Worm (Caenorhabditis elegans) whole organism, young adult: ENCODE data around the gene T03G11.10.

Experiments used
- B0336.3 ChIP-seq: fragments of 200-800 bp; sonication (Bioruptor generic); IDR thresholded peaks from 2 replicates; pipeline ENCODE4 v1.3.6; 2022; ENCODE audit warnings: missing genetic modification characterization, missing compliant biosample characterization
- F39B2.1 ChIP-seq: fragments of 200-800 bp; sonication (Bioruptor generic); IDR thresholded peaks from 2 replicates; pipeline ENCODE4 v1.3.6; 2022; ENCODE audit warnings: missing genetic modification reagents, missing genetic modification characterization, missing compliant biosample characterization
- F49E8.2 ChIP-seq: sonication (generic microtip); optimal IDR thresholded peaks from 3 replicates; lab custom pipeline; 2017; ENCODE audit warnings: missing genetic modification characterization, mild to moderate bottlenecking, missing compliant biosample characterization, antibody characterized with exemption, moderate library complexity; ENCODE audit not compliant: insufficient read depth
- F57A8.1 ChIP-seq: fragments of 200-800 bp; sonication (Bioruptor generic); optimal IDR thresholded peaks from 2 replicates; lab custom pipeline; 2018; ENCODE audit warnings: mild to moderate bottlenecking, missing genetic modification characterization, moderate library complexity, missing compliant biosample characterization
- F57C9.4 ChIP-seq: sonication (generic microtip); optimal IDR thresholded peaks from 2 replicates; lab custom pipeline; 2017; ENCODE audit warnings: mild to moderate bottlenecking, missing genetic modification characterization, missing compliant biosample characterization
- T07F8.4 ChIP-seq: sonication (generic microtip); optimal IDR thresholded peaks from 2 replicates; lab custom pipeline; 2016; ENCODE audit warnings: mild to moderate bottlenecking, missing genetic modification characterization, moderate library complexity, missing compliant biosample characterization
- T26A5.8 ChIP-seq: sonication (generic microtip); optimal IDR thresholded peaks from 2 replicates; lab custom pipeline; 2016; ENCODE audit warnings: missing genetic modification characterization, missing compliant biosample characterization
- Y53G8AR.9 ChIP-seq: fragments of 200-800 bp; sonication (Bioruptor generic); conservative IDR thresholded peaks from 2 replicates; pipeline ENCODE4 v1.3.6; 2022; ENCODE audit warnings: missing genetic modification reagents, missing genetic modification characterization, missing compliant biosample characterization
- Y67H2A.10 ChIP-seq: fragments of 200-800 bp; sonication (Bioruptor generic); conservative IDR thresholded peaks from 2 replicates; pipeline ENCODE4 v1.3.6; 2022; ENCODE audit warnings: missing genetic modification reagents, missing genetic modification characterization, missing compliant biosample characterization
- ama-1 ChIP-seq, 3 experiments: fragments of 150-350 bp in 1 of 3; sonication (generic microtip) in 2 of 3; optimal IDR thresholded peaks; 2 replicates each; lab custom pipeline; 2014 to 2018; ENCODE audit warnings: missing biosample characterization in 2 of 3, missing genetic modification characterization in 2 of 3, missing genetic modification reagents in 2 of 3
- aptf-3 ChIP-seq: fragments of 200-800 bp; sonication (Bioruptor generic); IDR thresholded peaks from 2 replicates; pipeline ENCODE4 v1.3.6; 2022; ENCODE audit warnings: missing genetic modification characterization, missing compliant biosample characterization
- attf-3 ChIP-seq: fragments of 200-800 bp; sonication (Bioruptor generic); conservative IDR thresholded peaks from 2 replicates; pipeline ENCODE4 v1.3.6; 2022; ENCODE audit warnings: missing genetic modification reagents, missing genetic modification characterization, missing compliant biosample characterization
- attf-6 ChIP-seq: fragments of 200-800 bp; sonication (Bioruptor generic); IDR thresholded peaks from 2 replicates; pipeline ENCODE4 v1.3.6; 2022; ENCODE audit warnings: missing genetic modification reagents, missing genetic modification characterization, missing compliant biosample characterization
- bed-1 ChIP-seq: fragments of 200-800 bp; sonication (Bioruptor generic); IDR thresholded peaks from 2 replicates; pipeline ENCODE4 v1.3.6; 2022; ENCODE audit warnings: missing genetic modification reagents, missing genetic modification characterization, missing compliant biosample characterization
- ccch-3 ChIP-seq: fragments of 200-800 bp; sonication (Bioruptor generic); optimal IDR thresholded peaks from 2 replicates; lab custom pipeline; 2018; ENCODE audit warnings: mild to moderate bottlenecking, missing genetic modification characterization, missing compliant biosample characterization
- cebp-1 ChIP-seq, 2 experiments: fragments of 200-800 bp in 1 of 2; sonication (Bioruptor generic) in 1 of 2; sonication (generic microtip) in 1 of 2; IDR thresholded peaks in 1 of 2; optimal IDR thresholded peaks in 1 of 2; 2 replicates each; pipeline versions ENCODE4 v1.3.6 to Lab custom; 2017 to 2022; ENCODE audit warnings: missing compliant biosample characterization in 2 of 2, missing genetic modification characterization in 2 of 2, mild to moderate bottlenecking in 1 of 2, missing genetic modification reagents in 1 of 2, moderate library complexity in 1 of 2
- ceh-100 ChIP-seq: fragments of 200-800 bp; sonication (Bioruptor generic); IDR thresholded peaks from 2 replicates; pipeline ENCODE4 v1.3.6; 2022; ENCODE audit warnings: missing genetic modification reagents, missing genetic modification characterization, missing compliant biosample characterization
- ceh-58 ChIP-seq: fragments of 200-800 bp; sonication (Bioruptor generic); IDR thresholded peaks from 2 replicates; pipeline ENCODE4 v1.3.6; 2022; ENCODE audit warnings: missing genetic modification characterization, missing compliant biosample characterization
- ceh-91 ChIP-seq: fragments of 200-800 bp; sonication (Bioruptor generic); IDR thresholded peaks from 2 replicates; pipeline ENCODE4 v1.3.6; 2022; ENCODE audit warnings: missing genetic modification reagents, missing genetic modification characterization, missing compliant biosample characterization
- chd-7 ChIP-seq: sonication (generic microtip); optimal IDR thresholded peaks from 2 replicates; lab custom pipeline; 2016; ENCODE audit warnings: mild to moderate bottlenecking, missing genetic modification characterization, moderate library complexity, missing compliant biosample characterization
- dox-1 ChIP-seq: fragments of 200-800 bp; sonication (Bioruptor generic); IDR thresholded peaks from 2 replicates; pipeline ENCODE4 v1.3.6; 2022; ENCODE audit warnings: missing genetic modification reagents, missing genetic modification characterization, missing compliant biosample characterization
- egl-18 ChIP-seq: fragments of 200-800 bp; sonication (Bioruptor generic); IDR thresholded peaks from 2 replicates; pipeline ENCODE4 v1.3.6; 2022; ENCODE audit warnings: missing genetic modification reagents, missing genetic modification characterization, missing compliant biosample characterization
- egl-44 ChIP-seq: fragments of 200-800 bp; sonication (Bioruptor generic); IDR thresholded peaks from 2 replicates; pipeline ENCODE4 v1.3.6; 2022; ENCODE audit warnings: missing genetic modification reagents, missing genetic modification characterization, missing compliant biosample characterization
- ekl-4 ChIP-seq: fragments of 200-800 bp; sonication (Bioruptor generic); IDR thresholded peaks from 2 replicates; pipeline ENCODE4 v1.3.6; 2022; ENCODE audit warnings: missing genetic modification reagents, missing genetic modification characterization, missing compliant biosample characterization
- ets-4 ChIP-seq: fragments of 200-800 bp; sonication (Bioruptor generic); optimal IDR thresholded peaks from 2 replicates; lab custom pipeline; 2018; ENCODE audit warnings: mild to moderate bottlenecking, missing genetic modification characterization, missing compliant biosample characterization
- hlh-12 ChIP-seq: sonication (generic microtip); optimal IDR thresholded peaks from 2 replicates; lab custom pipeline; 2016; ENCODE audit warnings: missing genetic modification characterization, missing compliant biosample characterization
- hmg-1.2 ChIP-seq: fragments of 200-800 bp; sonication (Bioruptor generic); IDR thresholded peaks from 2 replicates; pipeline ENCODE4 v1.3.6; 2022; ENCODE audit warnings: missing genetic modification reagents, missing genetic modification characterization, missing compliant biosample characterization
- hmg-20 ChIP-seq: fragments of 200-800 bp; sonication (Bioruptor generic); IDR thresholded peaks from 2 replicates; pipeline ENCODE4 v1.3.6; 2022; ENCODE audit warnings: missing genetic modification reagents, missing genetic modification characterization, missing compliant biosample characterization
- hrde-1 ChIP-seq: sonication (generic microtip); optimal IDR thresholded peaks from 2 replicates; lab custom pipeline; 2016; ENCODE audit warnings: missing genetic modification characterization, mild to moderate bottlenecking, missing compliant biosample characterization, moderate library complexity, missing genotype, missing genetic modification reagents, borderline replicate concordance
- hsf-1 ChIP-seq: fragments of 200-800 bp; sonication (Bioruptor generic); IDR thresholded peaks from 2 replicates; pipeline ENCODE4 v1.3.6; 2022; ENCODE audit warnings: missing genetic modification reagents, missing genetic modification characterization, missing compliant biosample characterization
- nfya-2 ChIP-seq: fragments of 200-800 bp; sonication (Bioruptor generic); IDR thresholded peaks from 2 replicates; pipeline ENCODE4 v1.3.6; 2022; ENCODE audit warnings: missing genetic modification reagents, missing genetic modification characterization, missing compliant biosample characterization
- nfyb-1 ChIP-seq: fragments of 200-800 bp; sonication (Bioruptor generic); IDR thresholded peaks from 2 replicates; pipeline ENCODE4 v1.3.6; 2022; ENCODE audit warnings: missing genetic modification reagents, missing genetic modification characterization, missing compliant biosample characterization
- nhr-80 ChIP-seq: sonication (generic microtip); optimal IDR thresholded peaks from 2 replicates; lab custom pipeline; 2016; ENCODE audit warnings: missing genetic modification characterization, missing compliant biosample characterization
- pha-4 ChIP-seq: fragments of 150-350 bp; sonication (generic microtip); optimal IDR thresholded peaks from 2 replicates; lab custom pipeline; 2014; ENCODE audit warnings: missing biosample characterization, missing genetic modification reagents, missing genetic modification characterization
- repo-1 ChIP-seq: sonication (generic microtip); optimal IDR thresholded peaks from 2 replicates; lab custom pipeline; 2017; ENCODE audit warnings: mild to moderate bottlenecking, missing genetic modification characterization, missing compliant biosample characterization
- rpc-1 ChIP-seq, 2 experiments: fragments of 150-350 bp in 1 of 2; sonication (generic microtip) in 1 of 2; optimal IDR thresholded peaks; 2 replicates each; lab custom pipeline; 2014 to 2018; ENCODE audit warnings: missing biosample characterization in 1 of 2, missing genetic modification characterization in 1 of 2, missing genetic modification reagents in 1 of 2, missing genotype in 1 of 2
- sea-2 ChIP-seq: fragments of 200-800 bp; sonication (Bioruptor generic); IDR thresholded peaks from 2 replicates; pipeline ENCODE4 v1.3.6; 2022; ENCODE audit warnings: missing genetic modification characterization, missing compliant biosample characterization
- snpc-4 ChIP-seq, 5 experiments: fragments of 150-350 bp in 1 of 5; sonication (generic microtip) in 4 of 5; optimal IDR thresholded peaks; 2 replicates each; lab custom pipeline; 2014 to 2018; ENCODE audit warnings: missing genetic modification characterization in 5 of 5, missing biosample characterization in 3 of 5, antibody characterized with exemption in 2 of 5, mild to moderate bottlenecking in 2 of 5, missing compliant biosample characterization in 2 of 5, missing genotype in 2 of 5, moderate library complexity in 2 of 5, missing genetic modification reagents in 1 of 5
- somi-1 ChIP-seq: fragments of 200-800 bp; sonication (Bioruptor generic); optimal IDR thresholded peaks from 2 replicates; lab custom pipeline; 2018; ENCODE audit warnings: mild to moderate bottlenecking, missing genetic modification characterization, missing compliant biosample characterization
- zfh-2 ChIP-seq: fragments of 200-800 bp; sonication (Bioruptor generic); conservative IDR thresholded peaks from 2 replicates; pipeline ENCODE4 v1.3.6; 2022; ENCODE audit warnings: missing genetic modification reagents, missing genetic modification characterization, missing compliant biosample characterization
- ztf-28 ChIP-seq: fragments of 200-800 bp; sonication (Bioruptor generic); IDR thresholded peaks from 2 replicates; pipeline ENCODE4 v1.3.6; 2022; ENCODE audit warnings: missing genetic modification reagents, missing genetic modification characterization, missing compliant biosample characterization

Gene T03G11.10

ce11 chrX:5209429-5209828 lies 38.4 kb upstream of the T03G11.10 start:
- TF ChIP-seq sea-2 (GFP tag; lab: Robert Waterston, UW): no peak
- TF ChIP-seq repo-1: no peak
- TF ChIP-seq aptf-3 (GFP tag; lab: Robert Waterston, UW): 0 out of 2 replicates have a peak, but pooled peaks have one; percentile 44
- 0 out of 2 replicates have a peak, but pooled peaks have one; percentile 35 for TF ChIP-seq zfh-2 (GFP tag; lab: Robert Waterston, UW)
- no peak for TF ChIP-seq hlh-12
- no peak for TF ChIP-seq Y67H2A.10 (GFP tag; lab: Robert Waterston, UW)
- no peak for TF ChIP-seq nfya-2 (GFP tag; lab: Robert Waterston, UW)
- peak; percentile 17 for TF ChIP-seq nhr-80 (tag; lab: Kevin White, UChicago)
- no peak for TF ChIP-seq snpc-4 (GFP tag; optimal IDR thresholded peaks at IDR 0.05; lab: Kevin White, UChicago)
- no peak for TF ChIP-seq snpc-4 (tag; optimal IDR thresholded peaks at IDR 0.05; lab: Kevin White, UChicago)
- no peak for TF ChIP-seq ztf-28 (GFP tag; lab: Robert Waterston, UW)
- TF ChIP-seq ceh-91: no peak
- TF ChIP-seq ets-4 (GFP tag; lab: Kevin White, UChicago): no peak
- TF ChIP-seq pha-4: no peak
- no peak for TF ChIP-seq ccch-3 (GFP tag; lab: Kevin White, UChicago)
- 0 out of 2 replicates have a peak, but pooled peaks have one; percentile 45 for TF ChIP-seq dox-1 (GFP tag; lab: Robert Waterston, UW)
- no peak for TF ChIP-seq T07F8.4 (tag; lab: Kevin White, UChicago)
- no peak for TF ChIP-seq hmg-1.2 (GFP tag; lab: Robert Waterston, UW)
- TF ChIP-seq F57A8.1 (GFP tag; lab: Kevin White, UChicago): no peak
- no peak for TF ChIP-seq hsf-1 (GFP tag; lab: Robert Waterston, UW)

ce11 chrX:5208831-5209230 lies 37.8 kb upstream of the T03G11.10 start:
- TF ChIP-seq ekl-4 (GFP tag; lab: Robert Waterston, UW) (no peak), T07F8.4 (tag; lab: Kevin White, UChicago) (no peak), F57C9.4 (no peak), hrde-1 (tag; lab: Kevin White, UChicago) (no peak), ceh-58 (GFP tag; lab: Robert Waterston, UW) (no peak), rpc-1 (optimal IDR thresholded peaks at IDR 0.05; lab: Kevin White, UChicago) (no peak), rpc-1 (tag; optimal IDR thresholded peaks at IDR 0.05; lab: Kevin White, UChicago) (no peak), repo-1 (no peak), F49E8.2 (tag; lab: Kevin White, UChicago) (no peak), attf-6 (GFP tag; lab: Robert Waterston, UW) (no peak), zfh-2 (GFP tag; lab: Robert Waterston, UW) (no peak), T26A5.8 (tag; lab: Kevin White, UChicago) (no peak)

- TF ChIP-seq rpc-1 (optimal IDR thresholded peaks at IDR 0.05; lab: Kevin White, UChicago) (no peak), rpc-1 (tag; optimal IDR thresholded peaks at IDR 0.05; lab: Kevin White, UChicago) (no peak), Y53G8AR.9 (GFP tag; lab: Robert Waterston, UW) (no peak), egl-18 (no peak), cebp-1 (GFP tag; IDR thresholded peaks at IDR 0.05; lab: Robert Waterston, UW) (no peak), cebp-1 (tag; optimal IDR thresholded peaks at IDR 0.05; lab: Kevin White, UChicago) (no peak), hmg-20 (GFP tag; lab: Robert Waterston, UW) (no peak), F57C9.4 (no peak), bed-1 (no peak), ccch-3 (GFP tag; lab: Kevin White, UChicago) (no peak), chd-7 (tag; lab: Kevin White, UChicago) (peak; percentile 0), attf-6 (GFP tag; lab: Robert Waterston, UW) (no peak), zfh-2 (GFP tag; lab: Robert Waterston, UW) (peak; percentile 81), ama-1 (optimal IDR thresholded peaks at IDR 0.05; lab: Kevin White, UChicago) (no peak), ama-1 (GFP tag; optimal IDR thresholded peaks at IDR 0.05; lab: Kevin White, UChicago) (no peak), F39B2.1 (GFP tag; lab: Robert Waterston, UW) (no peak), somi-1 (GFP tag; lab: Kevin White, UChicago) (no peak), nfyb-1 (GFP tag; lab: Robert Waterston, UW) (0 out of 2 replicates have a peak, but pooled peaks have one; percentile 11), attf-3 (GFP tag; lab: Robert Waterston, UW) (no peak), ceh-100 (no peak), B0336.3 (GFP tag; lab: Robert Waterston, UW) (no peak), ets-4 (GFP tag; lab: Kevin White, UChicago) (no peak), T07F8.4 (tag; lab: Kevin White, UChicago) (no peak), egl-44 (GFP tag; lab: Robert Waterston, UW) (no peak), repo-1 (no peak), aptf-3 (GFP tag; lab: Robert Waterston, UW) (no peak)
- TF ChIP-seq, all 124 proteins: peak for 3
Observed at ce11 chrX:5208326-5208725, 37.3 kb upstream of the T03G11.10 start.
